Worm (Caenorhabditis elegans) whole organism, L2 larva: ENCODE data around the gene clec-142.
A peak's percentile ranks its signal among the peaks of the same experiment; 100 is the strongest.

Experiments used
- C34F6.9 ChIP-seq: fragments of 150-350 bp; optimal IDR thresholded peaks from 2 replicates; lab custom pipeline; 2014; ENCODE audit warnings: missing biosample characterization, missing genetic modification characterization
- F13H6.1 ChIP-seq: sonication (generic microtip); optimal IDR thresholded peaks from 2 replicates; lab custom pipeline; 2016; ENCODE audit warnings: missing genetic modification characterization, missing compliant biosample characterization
- R02D3.7 ChIP-seq: fragments of 150-350 bp; optimal IDR thresholded peaks from 2 replicates; lab custom pipeline; 2014; ENCODE audit warnings: missing biosample characterization, missing genetic modification characterization
- Y55F3AM.14 ChIP-seq: fragments of 200-800 bp; sonication (Bioruptor generic); optimal IDR thresholded peaks from 2 replicates; lab custom pipeline; 2018; ENCODE audit warnings: mild to moderate bottlenecking, missing genetic modification characterization, missing compliant biosample characterization
- ZK546.5 ChIP-seq: sonication (generic microtip); optimal IDR thresholded peaks from 2 replicates; lab custom pipeline; 2017; ENCODE audit warnings: missing biosample characterization, missing genetic modification characterization
- alr-1 ChIP-seq: fragments of 150-350 bp; optimal IDR thresholded peaks from 2 replicates; lab custom pipeline; 2014; ENCODE audit warnings: missing biosample characterization, missing genetic modification characterization
- aly-2 ChIP-seq: fragments of 150-350 bp; optimal IDR thresholded peaks from 2 replicates; lab custom pipeline; 2014; ENCODE audit warnings: missing biosample characterization, missing genetic modification characterization
- ama-1 ChIP-seq: fragments of 150-350 bp; optimal IDR thresholded peaks from 2 replicates; lab custom pipeline; 2018; ENCODE audit warnings: inconsistent platforms
- blmp-1 ChIP-seq: sonication (generic microtip); optimal IDR thresholded peaks from 2 replicates; lab custom pipeline; 2017; ENCODE audit warnings: missing genetic modification characterization, mild to moderate bottlenecking, missing compliant biosample characterization, antibody characterized with exemption, moderate library complexity; ENCODE audit not compliant: insufficient read depth
- ceh-16 ChIP-seq: fragments of 150-350 bp; optimal IDR thresholded peaks from 2 replicates; lab custom pipeline; 2014; ENCODE audit warnings: missing biosample characterization, missing genetic modification characterization
- ceh-82 ChIP-seq: fragments of 150-350 bp; optimal IDR thresholded peaks from 2 replicates; lab custom pipeline; 2014; ENCODE audit warnings: missing biosample characterization, missing genetic modification characterization
- crh-2 ChIP-seq: sonication (generic microtip); optimal IDR thresholded peaks from 2 replicates; lab custom pipeline; 2017; ENCODE audit warnings: missing biosample characterization, missing genetic modification characterization
- dmd-4 ChIP-seq: sonication (generic microtip); optimal IDR thresholded peaks from 2 replicates; lab custom pipeline; 2017; ENCODE audit warnings: missing biosample characterization, missing genetic modification characterization
- egl-27 ChIP-seq: sonication (generic microtip); optimal IDR thresholded peaks from 3 replicates; lab custom pipeline; 2017; ENCODE audit warnings: missing biosample characterization, missing genetic modification reagents, missing genetic modification characterization
- elt-1 ChIP-seq: fragments of 150-350 bp; optimal IDR thresholded peaks from 2 replicates; lab custom pipeline; 2014; ENCODE audit warnings: missing biosample characterization, missing genetic modification characterization
- elt-3 ChIP-seq: sonication (generic microtip); optimal IDR thresholded peaks from 2 replicates; lab custom pipeline; 2017; ENCODE audit warnings: missing biosample characterization, missing genetic modification characterization
- fos-1 ChIP-seq: fragments of 150-350 bp; optimal IDR thresholded peaks from 2 replicates; lab custom pipeline; 2014; ENCODE audit warnings: missing biosample characterization, missing genetic modification characterization
- gmeb-1 ChIP-seq: fragments of 150-350 bp; optimal IDR thresholded peaks from 2 replicates; lab custom pipeline; 2014; ENCODE audit warnings: missing biosample characterization, missing genetic modification characterization
- lin-11 ChIP-seq: fragments of 150-350 bp; sonication (generic microtip); optimal IDR thresholded peaks from 2 replicates; lab custom pipeline; 2014; ENCODE audit warnings: missing biosample characterization, missing genetic modification characterization, inconsistent platforms, mixed read lengths
- lin-13 ChIP-seq: fragments of 150-350 bp; optimal IDR thresholded peaks from 2 replicates; lab custom pipeline; 2014; ENCODE audit warnings: missing biosample characterization, missing genetic modification reagents, missing genetic modification characterization
- lin-39 ChIP-seq: fragments of 150-350 bp; optimal IDR thresholded peaks from 2 replicates; lab custom pipeline; 2014; ENCODE audit warnings: missing biosample characterization, missing genetic modification reagents, missing genetic modification characterization
- lsy-2 ChIP-seq, 2 experiments: fragments of 150-350 bp in 1 of 2; sonication (generic microtip) in 1 of 2; optimal IDR thresholded peaks; 2 replicates each; lab custom pipeline; 2014 to 2017; ENCODE audit warnings: missing biosample characterization in 2 of 2, missing genetic modification characterization in 2 of 2
- mab-5 ChIP-seq: fragments of 150-350 bp; optimal IDR thresholded peaks from 2 replicates; lab custom pipeline; 2014; ENCODE audit warnings: missing biosample characterization, missing genetic modification characterization
- mbf-1 ChIP-seq: sonication (generic microtip); optimal IDR thresholded peaks from 2 replicates; lab custom pipeline; 2017; ENCODE audit warnings: missing biosample characterization, missing genetic modification characterization
- mdl-1 ChIP-seq, 2 experiments: fragments of 150-350 bp in 1 of 2; sonication (generic microtip) in 1 of 2; optimal IDR thresholded peaks; 2 replicates each; lab custom pipeline; 2017; ENCODE audit warnings: missing biosample characterization in 2 of 2, missing genetic modification characterization in 2 of 2
- nhr-10 ChIP-seq: sonication (generic microtip); optimal IDR thresholded peaks from 2 replicates; lab custom pipeline; 2017; ENCODE audit warnings: missing biosample characterization, missing genetic modification characterization
- nhr-11 ChIP-seq: fragments of 150-350 bp; optimal IDR thresholded peaks from 2 replicates; lab custom pipeline; 2014; ENCODE audit warnings: missing biosample characterization, missing genetic modification characterization
- nhr-12 ChIP-seq: fragments of 150-350 bp; optimal IDR thresholded peaks from 2 replicates; lab custom pipeline; 2014; ENCODE audit warnings: missing biosample characterization, missing genetic modification characterization
- nhr-129 ChIP-seq: fragments of 150-350 bp; optimal IDR thresholded peaks from 2 replicates; lab custom pipeline; 2014; ENCODE audit warnings: missing biosample characterization, missing genetic modification characterization
- nhr-21 ChIP-seq: fragments of 150-350 bp; optimal IDR thresholded peaks from 2 replicates; lab custom pipeline; 2014; ENCODE audit warnings: missing biosample characterization, missing genetic modification characterization
- nhr-23 ChIP-seq: fragments of 150-350 bp; optimal IDR thresholded peaks from 2 replicates; lab custom pipeline; 2014; ENCODE audit warnings: missing biosample characterization, missing genetic modification reagents, missing genetic modification characterization
- nhr-237 ChIP-seq: fragments of 150-350 bp; optimal IDR thresholded peaks from 2 replicates; lab custom pipeline; 2014; ENCODE audit warnings: missing biosample characterization, missing genetic modification characterization
- nhr-25 ChIP-seq: fragments of 150-350 bp; sonication (generic microtip); optimal IDR thresholded peaks from 3 replicates; lab custom pipeline; 2014; ENCODE audit warnings: missing biosample characterization, missing genetic modification characterization
- nhr-6 ChIP-seq: fragments of 150-350 bp; optimal IDR thresholded peaks from 2 replicates; lab custom pipeline; 2014; ENCODE audit warnings: missing biosample characterization, missing genetic modification characterization
- nhr-77 ChIP-seq: fragments of 150-350 bp; optimal IDR thresholded peaks from 2 replicates; lab custom pipeline; 2014; ENCODE audit warnings: missing biosample characterization, missing genetic modification characterization
- peb-1 ChIP-seq: fragments of 150-350 bp; optimal IDR thresholded peaks from 2 replicates; lab custom pipeline; 2014; ENCODE audit warnings: missing biosample characterization, missing genetic modification characterization
- sem-4 ChIP-seq: fragments of 150-350 bp; optimal IDR thresholded peaks from 2 replicates; lab custom pipeline; 2014; ENCODE audit warnings: missing biosample characterization, missing genetic modification reagents, missing genetic modification characterization
- skn-1 ChIP-seq: sonication (generic microtip); optimal IDR thresholded peaks from 2 replicates; lab custom pipeline; 2017; ENCODE audit warnings: missing biosample characterization, missing genetic modification characterization
- sma-3 ChIP-seq: sonication (generic microtip); optimal IDR thresholded peaks from 2 replicates; lab custom pipeline; 2016; ENCODE audit warnings: missing genetic modification reagents, missing genetic modification characterization, missing compliant biosample characterization
- sma-9 ChIP-seq, 2 experiments: fragments of 150-350 bp in 1 of 2; sonication (generic microtip) in 1 of 2; optimal IDR thresholded peaks; 2 replicates each; lab custom pipeline; 2014 to 2016; ENCODE audit warnings: missing genetic modification characterization in 2 of 2, mild to moderate bottlenecking in 1 of 2, missing biosample characterization in 1 of 2, missing compliant biosample characterization in 1 of 2, missing genetic modification reagents in 1 of 2, moderate library complexity in 1 of 2
- snpc-4 ChIP-seq: fragments of 150-350 bp; optimal IDR thresholded peaks from 2 replicates; lab custom pipeline; 2014; ENCODE audit warnings: missing biosample characterization, missing genetic modification characterization
- unc-39 ChIP-seq: fragments of 150-350 bp; optimal IDR thresholded peaks from 2 replicates; lab custom pipeline; 2014; ENCODE audit warnings: missing biosample characterization, missing genetic modification characterization
- unc-55 ChIP-seq: fragments of 150-350 bp; sonication (generic microtip); optimal IDR thresholded peaks from 3 replicates; lab custom pipeline; 2014; ENCODE audit warnings: missing biosample characterization, missing genetic modification reagents, missing genetic modification characterization
- unc-62 ChIP-seq: fragments of 150-350 bp; optimal IDR thresholded peaks from 2 replicates; lab custom pipeline; 2014; ENCODE audit warnings: missing biosample characterization, missing genetic modification reagents, missing genetic modification characterization
- zag-1 ChIP-seq: fragments of 150-350 bp; optimal IDR thresholded peaks from 2 replicates; lab custom pipeline; 2014; ENCODE audit warnings: missing biosample characterization, missing genetic modification characterization
- ztf-1 ChIP-seq: fragments of 200-800 bp; sonication (Bioruptor generic); conservative IDR thresholded peaks from 2 replicates; pipeline ENCODE4 v1.3.6; 2022; ENCODE audit warnings: missing genetic modification characterization, missing compliant biosample characterization
- ztf-11 ChIP-seq: sonication (generic microtip); optimal IDR thresholded peaks from 2 replicates; lab custom pipeline; 2017; ENCODE audit warnings: missing biosample characterization, missing genetic modification characterization
- ztf-4 ChIP-seq: fragments of 150-350 bp; optimal IDR thresholded peaks from 2 replicates; lab custom pipeline; 2014; ENCODE audit warnings: missing biosample characterization, missing genetic modification characterization

Gene clec-142

DNA sequence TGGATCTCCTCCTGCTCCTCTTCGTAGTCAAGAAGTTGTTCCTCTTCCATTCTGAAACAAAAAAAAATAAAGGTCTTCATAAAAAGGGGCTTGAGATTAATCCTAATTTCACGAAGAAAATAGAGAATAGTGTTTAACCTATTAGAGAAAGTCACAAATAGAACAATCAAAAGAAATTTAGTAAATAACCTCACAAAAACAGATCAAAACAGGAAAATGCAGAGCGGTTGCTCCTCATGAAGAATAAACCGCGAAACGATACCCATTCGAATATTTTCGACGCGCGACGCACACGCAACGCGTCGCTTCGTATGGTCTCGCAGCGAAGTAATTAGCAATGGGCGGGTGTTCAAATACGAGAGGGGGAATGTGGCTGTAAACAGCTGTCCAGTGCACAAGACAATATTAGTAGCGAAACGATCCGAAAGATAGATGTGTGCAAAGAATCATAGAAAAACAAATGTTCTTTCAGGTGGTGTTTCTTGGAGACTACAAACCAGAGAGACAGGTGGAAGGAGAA lies 50.4 kb downstream of the clec-142 start, which contains the start of gene hel-1:
hel-1 (minus strand) TSS at position 51 of the 520 bp plus-strand sequence.
- peak; percentile 93 for TF ChIP-seq unc-55 (GFP tag; lab: Kevin White, UChicago)
- no peak for TF ChIP-seq mdl-1 (tag; optimal IDR thresholded peaks at IDR 0.05; lab: Kevin White, UChicago)
- no peak for TF ChIP-seq ztf-11 (tag; lab: Kevin White, UChicago)
- peak; percentile 64 for TF ChIP-seq sma-9 (GFP tag; optimal IDR thresholded peaks at IDR 0.05; lab: Kevin White, UChicago)
- TF ChIP-seq sma-9 (tag; optimal IDR thresholded peaks at IDR 0.05; lab: Kevin White, UChicago), result no peak
- no peak for TF ChIP-seq mbf-1 (tag; lab: Kevin White, UChicago)
- peak; percentile 97 for TF ChIP-seq lin-39 (tag; lab: Kevin White, UChicago)
- no peak for TF ChIP-seq nhr-23 (tag; lab: Kevin White, UChicago)
- TF ChIP-seq lin-11, result peak; percentile 81
- no peak for TF ChIP-seq blmp-1 (tag; lab: Kevin White, UChicago)
- TF ChIP-seq nhr-77, result no peak
- TF ChIP-seq nhr-11 (tag; lab: Kevin White, UChicago), result no peak
- no peak for TF ChIP-seq dmd-4
- peak; percentile 61 for TF ChIP-seq nhr-25 (tag; lab: Kevin White, UChicago)
- peak; percentile 36 for TF ChIP-seq egl-27 (tag; lab: Kevin White, UChicago)
- peak; percentile 65 for TF ChIP-seq F13H6.1 (tag; lab: Kevin White, UChicago)
- TF ChIP-seq gmeb-1 (tag; lab: Kevin White, UChicago), result peak; percentile 89
- TF ChIP-seq sem-4 (tag; lab: Kevin White, UChicago), result no peak
- TF ChIP-seq ZK546.5 (tag; lab: Kevin White, UChicago), result no peak
- TF ChIP-seq nhr-129 (tag; lab: Kevin White, UChicago), result peak; percentile 91
- no peak for TF ChIP-seq ceh-82 (tag; lab: Kevin White, UChicago)
- TF ChIP-seq lsy-2 (tag; optimal IDR thresholded peaks at IDR 0.05; lab: Kevin White, UChicago), result peak; percentile 50 to 91
- TF ChIP-seq sma-3 (GFP tag; lab: Kevin White, UChicago), result peak; percentile 68
- no peak for TF ChIP-seq elt-3
- no peak for TF ChIP-seq unc-39 (tag; lab: Kevin White, UChicago)
- TF ChIP-seq C34F6.9 (tag; lab: Kevin White, UChicago), result peak; percentile 91
- TF ChIP-seq ama-1 (lab: Kevin White, UChicago), result peak; percentile 68
- no peak for TF ChIP-seq Y55F3AM.14 (GFP tag; lab: Kevin White, UChicago)
- no peak for TF ChIP-seq zag-1 (tag; lab: Kevin White, UChicago)
- TF ChIP-seq nhr-10 (tag; lab: Kevin White, UChicago), result no peak
- no peak for TF ChIP-seq unc-62
- TF ChIP-seq peb-1 (tag; lab: Kevin White, UChicago), result no peak
- TF ChIP-seq snpc-4 (tag; lab: Kevin White, UChicago), result peak; percentile 40
- no peak for TF ChIP-seq aly-2
- no peak for TF ChIP-seq nhr-12 (tag; lab: Kevin White, UChicago)
- peak; percentile 78 for TF ChIP-seq ceh-16
- TF ChIP-seq R02D3.7, result no peak
- TF ChIP-seq lin-13 (GFP tag; lab: Kevin White, UChicago), result peak; percentile 79
- peak; percentile 58 for TF ChIP-seq nhr-21 (tag; lab: Kevin White, UChicago)
- TF ChIP-seq mab-5 (tag; lab: Kevin White, UChicago), result peak; percentile 86
- TF ChIP-seq ztf-1, result no peak
- TF ChIP-seq nhr-237 (tag; lab: Kevin White, UChicago), result no peak
- TF ChIP-seq crh-2 (tag; lab: Kevin White, UChicago), result peak; percentile 83
- TF ChIP-seq skn-1 (tag; lab: Kevin White, UChicago), result no peak
- TF ChIP-seq elt-1 (tag; lab: Kevin White, UChicago), result no peak
- peak; percentile 74 for TF ChIP-seq alr-1
- TF ChIP-seq fos-1, result peak; percentile 44
- TF ChIP-seq ztf-4 (tag; lab: Kevin White, UChicago), result peak; percentile 72
- no peak for TF ChIP-seq nhr-6 (tag; lab: Kevin White, UChicago)
